Worm (Caenorhabditis elegans): ENCODE results near the gene famk-1.

famk-1 gene

ce11 chrX:15163118-15163517 lies 49.9 kb downstream of the famk-1 start:
- TF ChIP-seq nhr-41 (GFP tag; IDR thresholded peaks at IDR 0.05) (no peak), unc-62 (GFP tag; optimal IDR thresholded peaks at IDR 0.05 in 1 of 2) (peak in 1 of 2 experiments; percentile 96), unc-62 (tag; optimal IDR thresholded peaks at IDR 0.05) (no peak)

ce11 chrX:15160923-15161322 lies 52.1 kb downstream of the famk-1 start:
- no peak for TF ChIP-seq ztf-11 (tag; optimal IDR thresholded peaks at IDR 0.05)
- TF ChIP-seq zag-1 (tag; optimal IDR thresholded peaks at IDR 0.05): no peak
- TF ChIP-seq tra-1 (GFP tag; IDR thresholded peaks at IDR 0.05): peak; percentile 44; the same call in 1 of the 2 replicates
- no peak for TF ChIP-seq ctbp-1 (GFP tag; IDR thresholded peaks at IDR 0.05)
- TF ChIP-seq snpc-4 (tag; optimal IDR thresholded peaks at IDR 0.05): no peak
- TF ChIP-seq ceh-20 (GFP tag; IDR thresholded peaks at IDR 0.05): peak; percentile 36; the same call in 1 of the 2 replicates
- peak in 1 of 2 experiments; percentile 41 for TF ChIP-seq unc-62 (GFP tag; optimal IDR thresholded peaks at IDR 0.05 in 1 of 2)
- no peak for TF ChIP-seq unc-62 (tag; optimal IDR thresholded peaks at IDR 0.05)
- no peak for TF ChIP-seq hlh-30 (tag; optimal IDR thresholded peaks at IDR 0.05; ENCODE audit: insufficient read depth)
- peak; percentile 2 for TF ChIP-seq nhr-28 (tag; optimal IDR thresholded peaks at IDR 0.05)
- TF ChIP-seq cey-2 (tag; optimal IDR thresholded peaks at IDR 0.05; ENCODE audit: borderline replicate concordance, insufficient read depth): peak; percentile 23

ce11 chrX:15159362-15159761 lies 53.7 kb downstream of the famk-1 start:
- TF ChIP-seq set-16 (GFP tag; IDR thresholded peaks at IDR 0.05): peak; percentile 21; the same call in 1 of the 2 replicates
- no peak for TF ChIP-seq sdz-12 (GFP tag; optimal IDR thresholded peaks at IDR 0.05)
